Worm (Caenorhabditis elegans): Measurements from ENCODE around the gene lipl-1.

- TF ChIP-seq F13H6.1 (tag; optimal IDR thresholded peaks at IDR 0.05) (no peak), mdl-1 (tag; optimal IDR thresholded peaks at IDR 0.05) (no peak), snpc-4 (tag; optimal IDR thresholded peaks at IDR 0.05) (no peak), nhr-11 (tag; optimal IDR thresholded peaks at IDR 0.05) (no peak)
Measured at ce11 chrV:12944229-12944628, 24.4 kb downstream of the lipl-1 start, which contains the start of gene T16G1.3.
